Fruit fly (Drosophila melanogaster) whole organism, embryonic: Measurements from ENCODE around the gene CG43998.

Experiments used
- Adf1 ChIP-seq: fragments of 200-800 bp; sonication (Bioruptor generic); IDR thresholded peaks from 2 replicates; pipeline ENCODE4 v1.3.6; 2022; ENCODE audit warnings: missing biosample characterization, missing genetic modification characterization
- Bgb ChIP-seq: fragments of 200-800 bp; sonication (Bioruptor generic); IDR thresholded peaks from 2 replicates; pipeline ENCODE4 v1.3.6; 2022; ENCODE audit warnings: missing biosample characterization, missing genetic modification characterization; ENCODE audit not compliant: partially characterized antibody
- CG10431 ChIP-seq: fragments of 200-800 bp; sonication (Bioruptor generic); optimal IDR thresholded peaks from 3 replicates; lab custom pipeline; 2018; ENCODE audit warnings: missing biosample characterization, mild to moderate bottlenecking, missing genetic modification characterization
- CG11247 ChIP-seq: fragments of 200-800 bp; sonication (Bioruptor generic); IDR thresholded peaks from 2 replicates; pipeline ENCODE4 v1.3.6; 2022; ENCODE audit warnings: missing biosample characterization, missing genetic modification characterization
- CG11695 ChIP-seq: fragments of 200-800 bp; sonication (Bioruptor generic); IDR thresholded peaks from 3 replicates; pipeline ENCODE4 v1.3.6; 2022; ENCODE audit warnings: missing biosample characterization, missing genetic modification characterization
- CG12104 ChIP-seq: fragments of 200-800 bp; sonication (Bioruptor generic); optimal IDR thresholded peaks from 3 replicates; lab custom pipeline; 2016; ENCODE audit warnings: missing biosample characterization, missing genetic modification characterization
- CG1529 ChIP-seq: fragments of 200-800 bp; sonication (Bioruptor generic); optimal IDR thresholded peaks from 3 replicates; lab custom pipeline; 2018; ENCODE audit warnings: missing biosample characterization, missing genetic modification characterization
- CG15601 ChIP-seq: fragments of 200-800 bp; sonication (Bioruptor generic); optimal IDR thresholded peaks from 3 replicates; lab custom pipeline; 2019; ENCODE audit warnings: missing biosample characterization, mild to moderate bottlenecking, missing genetic modification characterization, moderate library complexity
- CG1603 ChIP-seq: fragments of 200-800 bp; sonication (Bioruptor generic); optimal IDR thresholded peaks from 2 replicates; lab custom pipeline; 2019; ENCODE audit warnings: missing biosample characterization, mild to moderate bottlenecking, missing genetic modification characterization, moderate library complexity
- CG17612 ChIP-seq: fragments of 200-800 bp; sonication (Bioruptor generic); IDR thresholded peaks from 2 replicates; pipeline ENCODE4 v1.3.6; 2022; ENCODE audit warnings: missing biosample characterization, missing genetic modification characterization
- CG17802 ChIP-seq: fragments of 200-800 bp; sonication (Bioruptor generic); optimal IDR thresholded peaks from 2 replicates; lab custom pipeline; 2018; ENCODE audit warnings: missing biosample characterization, mild to moderate bottlenecking, missing genetic modification characterization, moderate library complexity
- CG17829 ChIP-seq: fragments of 200-800 bp; optimal IDR thresholded peaks from 2 replicates; lab custom pipeline; 2019; ENCODE audit warnings: missing biosample characterization, mild to moderate bottlenecking, missing genetic modification characterization, moderate library complexity
- CG2875 ChIP-seq: fragments of 200-800 bp; sonication (Bioruptor generic); optimal IDR thresholded peaks from 2 replicates; lab custom pipeline; 2017; ENCODE audit warnings: missing biosample characterization, mild to moderate bottlenecking, missing genetic modification characterization, missing genetic modification reagents
- CG31365 ChIP-seq: fragments of 200-800 bp; sonication (Bioruptor generic); optimal IDR thresholded peaks from 2 replicates; lab custom pipeline; 2018; ENCODE audit warnings: missing biosample characterization, mild to moderate bottlenecking, missing genetic modification characterization
- CG4328 ChIP-seq: fragments of 200-800 bp; sonication (Bioruptor generic); optimal IDR thresholded peaks from 3 replicates; lab custom pipeline; 2017; ENCODE audit warnings: missing biosample characterization, missing genetic modification reagents, missing genetic modification characterization
- CG7556 ChIP-seq: fragments of 200-800 bp; sonication (Bioruptor generic); optimal IDR thresholded peaks from 2 replicates; lab custom pipeline; 2017; ENCODE audit warnings: missing biosample characterization, mild to moderate bottlenecking, missing genetic modification characterization
- CG7839 ChIP-seq: fragments of 200-800 bp; sonication (Bioruptor generic); optimal IDR thresholded peaks from 3 replicates; lab custom pipeline; 2018; ENCODE audit warnings: missing biosample characterization, mild to moderate bottlenecking, missing genetic modification characterization, moderate library complexity
- CG8089 ChIP-seq: fragments of 200-800 bp; sonication (Bioruptor generic); optimal IDR thresholded peaks from 3 replicates; lab custom pipeline; 2016; ENCODE audit warnings: missing biosample characterization, missing genetic modification characterization
- CrebB ChIP-seq: fragments of 200-800 bp; sonication (Bioruptor generic); optimal IDR thresholded peaks from 3 replicates; lab custom pipeline; 2018; ENCODE audit warnings: missing biosample characterization, mild to moderate bottlenecking, missing genetic modification characterization
- Dbx ChIP-seq: fragments of 200-800 bp; sonication (Bioruptor generic); IDR thresholded peaks from 3 replicates; pipeline ENCODE4 v1.3.6; 2022; ENCODE audit warnings: missing biosample characterization, missing genetic modification characterization
- Dref ChIP-seq: fragments of 200-800 bp; sonication (Bioruptor generic); IDR thresholded peaks from 2 replicates; pipeline ENCODE4 v1.3.6; 2022; ENCODE audit warnings: missing biosample characterization, missing genetic modification characterization
- ERR ChIP-seq: fragments of 200-800 bp; sonication (Bioruptor generic); optimal IDR thresholded peaks from 2 replicates; lab custom pipeline; 2016; ENCODE audit warnings: missing biosample characterization, missing genetic modification characterization
- Eip74EF ChIP-seq, 2 experiments: fragments of 200-800 bp in 1 of 2; fragments of >200 bp in 1 of 2; sonication (Bioruptor generic) in 1 of 2; optimal IDR thresholded peaks; 2 replicates each; lab custom pipeline; 2017 to 2019; ENCODE audit warnings: missing biosample characterization in 2 of 2, missing genetic modification characterization in 2 of 2, mild to moderate bottlenecking in 1 of 2, moderate library complexity in 1 of 2
- GATAe ChIP-seq: fragments of 200-800 bp; sonication (Bioruptor generic); conservative IDR thresholded peaks from 2 replicates; pipeline ENCODE4 v1.3.6; 2022; ENCODE audit warnings: missing biosample characterization, missing genetic modification characterization
- HLH4C ChIP-seq: fragments of 200-800 bp; sonication (Bioruptor generic); IDR thresholded peaks from 3 replicates; pipeline ENCODE4 v1.3.6; 2022; ENCODE audit warnings: missing biosample characterization, missing genetic modification characterization; ENCODE audit not compliant: partially characterized antibody
- Hand ChIP-seq: fragments of 200-800 bp; sonication (Bioruptor generic); optimal IDR thresholded peaks from 2 replicates; lab custom pipeline; 2017; ENCODE audit warnings: mild to moderate bottlenecking, missing biosample characterization, missing genetic modification reagents, missing genetic modification characterization
- Lpt ChIP-seq: fragments of >200 bp; optimal IDR thresholded peaks from 2 replicates; lab custom pipeline; 2018; ENCODE audit warnings: missing biosample characterization, missing genetic modification characterization
- Meics ChIP-seq: fragments of 200-800 bp; sonication (Bioruptor generic); optimal IDR thresholded peaks from 2 replicates; lab custom pipeline; 2017; ENCODE audit warnings: missing biosample characterization, mild to moderate bottlenecking, missing genetic modification characterization
- NC2α ChIP-seq: fragments of 200-800 bp; sonication (Bioruptor generic); optimal IDR thresholded peaks from 2 replicates; lab custom pipeline; 2016; ENCODE audit warnings: missing biosample characterization, missing genetic modification characterization
- NC2β ChIP-seq: fragments of 200-800 bp; sonication (Bioruptor generic); optimal IDR thresholded peaks from 2 replicates; lab custom pipeline; 2016; ENCODE audit warnings: missing biosample characterization, missing genetic modification characterization
- Nf-YC ChIP-seq: fragments of 200-800 bp; optimal IDR thresholded peaks from 3 replicates; lab custom pipeline; 2019; ENCODE audit warnings: missing biosample characterization, mild to moderate bottlenecking, missing genetic modification characterization, moderate library complexity
- NfI ChIP-seq: fragments of 200-800 bp; sonication (Bioruptor generic); optimal IDR thresholded peaks from 3 replicates; lab custom pipeline; 2018; ENCODE audit warnings: missing biosample characterization, mild to moderate bottlenecking, missing genetic modification characterization, moderate library complexity
- Sin3A ChIP-seq: fragments of >200 bp; optimal IDR thresholded peaks from 2 replicates; lab custom pipeline; 2018
- Xrp1 ChIP-seq: fragments of 200-800 bp; sonication (Bioruptor generic); IDR thresholded peaks from 2 replicates; pipeline ENCODE4 v1.3.6; 2022; ENCODE audit warnings: missing biosample characterization, missing genetic modification characterization
- ab ChIP-seq: fragments of 200-800 bp; sonication (Bioruptor generic); optimal IDR thresholded peaks from 2 replicates; lab custom pipeline; 2016; ENCODE audit warnings: missing biosample characterization, missing genetic modification characterization
- aop ChIP-seq: fragments of 200-800 bp; sonication (Bioruptor generic); IDR thresholded peaks from 2 replicates; pipeline ENCODE4 v1.3.6; 2022; ENCODE audit warnings: missing biosample characterization, missing genetic modification characterization
- caup ChIP-seq: fragments of 200-800 bp; sonication (Bioruptor generic); optimal IDR thresholded peaks from 3 replicates; lab custom pipeline; 2017; ENCODE audit warnings: missing biosample characterization, mild to moderate bottlenecking, missing genetic modification characterization, moderate library complexity; ENCODE audit not compliant: severe bottlenecking
- dimm ChIP-seq: fragments of 200-800 bp; sonication (Bioruptor generic); IDR thresholded peaks from 2 replicates; pipeline ENCODE4 v1.3.6; 2022; ENCODE audit warnings: missing biosample characterization, missing genetic modification characterization
- dm ChIP-seq: fragments of 200-800 bp; sonication (Bioruptor generic); optimal IDR thresholded peaks from 3 replicates; lab custom pipeline; 2016; ENCODE audit warnings: missing biosample characterization, missing genetic modification characterization
- gcm2 ChIP-seq: fragments of 200-800 bp; sonication (Bioruptor generic); optimal IDR thresholded peaks from 2 replicates; lab custom pipeline; 2016; ENCODE audit warnings: missing biosample characterization, missing genetic modification characterization
- gt ChIP-seq: fragments of 200-800 bp; sonication (Bioruptor generic); IDR thresholded peaks from 2 replicates; pipeline ENCODE4 v1.3.6; 2022; ENCODE audit warnings: missing biosample characterization, missing genetic modification characterization
- kah ChIP-seq: fragments of 200-800 bp; sonication (Bioruptor generic); optimal IDR thresholded peaks from 2 replicates; lab custom pipeline; 2018; ENCODE audit warnings: missing biosample characterization, mild to moderate bottlenecking, missing genetic modification characterization
- nom ChIP-seq: fragments of 200-800 bp; sonication (Bioruptor generic); optimal IDR thresholded peaks from 2 replicates; lab custom pipeline; 2017; ENCODE audit warnings: missing biosample characterization, missing genetic modification characterization, mild to moderate bottlenecking, moderate library complexity, missing genetic modification reagents
- org-1 ChIP-seq: fragments of 200-800 bp; sonication (Bioruptor generic); optimal IDR thresholded peaks from 2 replicates; lab custom pipeline; 2017; ENCODE audit warnings: missing biosample characterization, missing genetic modification characterization
- pb ChIP-seq: fragments of 200-800 bp; sonication (Bioruptor generic); optimal IDR thresholded peaks from 3 replicates; lab custom pipeline; 2016; ENCODE audit warnings: missing biosample characterization, missing genetic modification characterization
- ro ChIP-seq: fragments of 200-800 bp; sonication (Bioruptor generic); IDR thresholded peaks from 2 replicates; pipeline ENCODE4 v1.3.6; 2022; ENCODE audit warnings: missing biosample characterization, missing genetic modification characterization
- row ChIP-seq: fragments of 200-800 bp; sonication (Bioruptor generic); IDR thresholded peaks from 3 replicates; pipeline ENCODE4 v1.3.6; 2022; ENCODE audit warnings: missing biosample characterization, missing genetic modification characterization
- sisA ChIP-seq: fragments of 200-800 bp; sonication (Bioruptor generic); IDR thresholded peaks from 2 replicates; pipeline ENCODE4 v1.3.6; 2022; ENCODE audit warnings: missing biosample characterization, missing genetic modification characterization
- toy ChIP-seq: fragments of 200-800 bp; sonication (Bioruptor generic); IDR thresholded peaks from 2 replicates; pipeline ENCODE4 v1.3.6; 2022; ENCODE audit warnings: missing biosample characterization, missing genetic modification characterization
- trem ChIP-seq: fragments of 200-800 bp; optimal IDR thresholded peaks from 3 replicates; lab custom pipeline; 2019; ENCODE audit warnings: missing biosample characterization, mild to moderate bottlenecking, missing genetic modification characterization, moderate library complexity
- vfl ChIP-seq: fragments of 200-800 bp; sonication (Bioruptor generic); optimal IDR thresholded peaks from 2 replicates; lab custom pipeline; 2016; ENCODE audit warnings: missing biosample characterization, missing genetic modification characterization
- vnd ChIP-seq: fragments of 200-800 bp; sonication (Bioruptor generic); IDR thresholded peaks from 3 replicates; pipeline ENCODE4 v1.3.6; 2022; ENCODE audit warnings: missing biosample characterization, missing genetic modification characterization; ENCODE audit not compliant: partially characterized antibody

CG43998 gene

dm6 chr3R:23887096-23887421 is 41.7 kb downstream of the CG43998 start (continued):
- TF ChIP-seq GATAe (GFP tag; lab: Robert Waterston, UW) (peak; percentile 32; the same call in 1 of the 2 replicates), toy (peak; percentile 76), NfI (GFP tag; lab: Kevin White, UChicago) (peak; percentile 86), Sin3A (lab: Kevin White, UChicago) (no peak), CG1603 (tag; lab: Kevin White, UChicago) (peak; percentile 79), dm (GFP tag; lab: Kevin White, UChicago) (peak; percentile 17), CG17802 (tag; lab: Kevin White, UChicago) (peak; percentile 82), CG11695 (GFP tag; lab: Robert Waterston, UW) (peak; percentile 92), CG17612 (GFP tag; lab: Robert Waterston, UW) (peak; percentile 85), Meics (GFP tag; lab: Kevin White, UChicago) (peak; percentile 68), dimm (peak; percentile 87), NC2β (GFP tag; lab: Kevin White, UChicago) (peak; percentile 51), Adf1 (0 out of 2 replicates have a peak, but pooled peaks have one; percentile 16), CG10431 (GFP tag; lab: Kevin White, UChicago) (peak; percentile 88), Dbx (GFP tag; lab: Robert Waterston, UW) (0 out of 3 replicates have a peak, but pooled peaks have one; percentile 46), CG1529 (GFP tag; lab: Kevin White, UChicago) (peak; percentile 94), Nf-YC (tag; lab: Kevin White, UChicago) (peak; percentile 46), Hand (GFP tag; lab: Kevin White, UChicago) (no peak), gcm2 (GFP tag; lab: Kevin White, UChicago) (no peak), CG15601 (tag; lab: Kevin White, UChicago) (peak; percentile 96), CG2875 (peak; percentile 95), caup (GFP tag; lab: Kevin White, UChicago) (peak; percentile 80), gt (GFP tag; lab: Robert Waterston, UW) (peak; percentile 82), ab (GFP tag; lab: Kevin White, UChicago) (no peak), CG8089 (GFP tag; lab: Kevin White, UChicago) (peak; percentile 8), HLH4C (no peak), trem (tag; lab: Kevin White, UChicago) (peak; percentile 96), ro (GFP tag; lab: Robert Waterston, UW) (peak; percentile 83), aop (GFP tag; lab: Robert Waterston, UW) (no peak), CrebB (tag; lab: Kevin White, UChicago) (peak; percentile 78), row (peak; percentile 97), vnd (GFP tag; lab: Robert Waterston, UW) (no peak), Lpt (GFP tag; lab: Kevin White, UChicago) (no peak), CG17829 (tag; lab: Kevin White, UChicago) (peak; percentile 98), CG11247 (GFP tag; lab: Robert Waterston, UW) (peak; percentile 89), Dref (GFP tag; lab: Robert Waterston, UW) (no peak), Eip74EF (GFP tag; optimal IDR thresholded peaks at IDR 0.05; lab: Kevin White, UChicago) (peak in 1 of 2 experiments; percentile 94), CG4328 (GFP tag; lab: Kevin White, UChicago) (peak; percentile 66), CG7839 (tag; lab: Kevin White, UChicago) (peak; percentile 95), nom (GFP tag; lab: Kevin White, UChicago) (peak; percentile 85), NC2α (GFP tag; lab: Kevin White, UChicago) (peak; percentile 23), pb (GFP tag; lab: Kevin White, UChicago) (no peak), vfl (GFP tag; lab: Kevin White, UChicago) (no peak), CG7556 (peak; percentile 87), Bgb (GFP tag; lab: Robert Waterston, UW) (no peak), CG12104 (GFP tag; lab: Kevin White, UChicago) (peak; percentile 88), Xrp1 (GFP tag; lab: Robert Waterston, UW) (peak; percentile 98), sisA (GFP tag; lab: Robert Waterston, UW) (peak; percentile 96), org-1 (GFP tag; lab: Kevin White, UChicago) (peak; percentile 73), CG31365 (peak; percentile 51), ERR (GFP tag; lab: Kevin White, UChicago) (no peak), kah (GFP tag; lab: Kevin White, UChicago) (peak; percentile 81)
